Worm (Caenorhabditis elegans) whole organism, late embryonic: ENCODE measurements around the gene F54D12.10.

ENCODE experiments used
- C08G9.2 ChIP-seq: sonication (generic microtip); optimal IDR thresholded peaks from 2 replicates; lab custom pipeline; 2016; ENCODE audit warnings: mild to moderate bottlenecking, missing genetic modification characterization, moderate library complexity, missing compliant biosample characterization
- C38D4.7 ChIP-seq: fragments of 200-800 bp; sonication (Bioruptor generic); optimal IDR thresholded peaks from 2 replicates; lab custom pipeline; 2018; ENCODE audit warnings: mild to moderate bottlenecking, missing genetic modification characterization, moderate library complexity, missing compliant biosample characterization
- F13H6.1 ChIP-seq: sonication (generic microtip); optimal IDR thresholded peaks from 2 replicates; lab custom pipeline; 2016; ENCODE audit warnings: missing genetic modification characterization, missing compliant biosample characterization
- ahr-1 ChIP-seq: sonication (generic microtip); optimal IDR thresholded peaks from 2 replicates; lab custom pipeline; 2016; ENCODE audit warnings: missing genetic modification characterization, missing compliant biosample characterization
- ama-1 ChIP-seq: fragments of 150-350 bp; optimal IDR thresholded peaks from 2 replicates; lab custom pipeline; 2014
- ceh-14 ChIP-seq: sonication (generic microtip); optimal IDR thresholded peaks from 2 replicates; lab custom pipeline; 2016; ENCODE audit warnings: missing genotype, missing genetic modification characterization, missing compliant biosample characterization
- ceh-22 ChIP-seq: sonication (generic microtip); optimal IDR thresholded peaks from 2 replicates; lab custom pipeline; 2017; ENCODE audit warnings: missing biosample characterization, missing genetic modification characterization
- ceh-34 ChIP-seq: sonication (generic microtip); optimal IDR thresholded peaks from 2 replicates; lab custom pipeline; 2016; ENCODE audit warnings: mild to moderate bottlenecking, missing genetic modification characterization, missing compliant biosample characterization
- ceh-45 ChIP-seq: fragments of 200-800 bp; sonication (Bioruptor generic); IDR thresholded peaks from 2 replicates; pipeline ENCODE4 v1.3.6; 2022; ENCODE audit warnings: missing genetic modification reagents, missing genetic modification characterization, missing compliant biosample characterization
- ceh-9 ChIP-seq: sonication (generic microtip); optimal IDR thresholded peaks from 2 replicates; lab custom pipeline; 2016; ENCODE audit warnings: mild to moderate bottlenecking, missing genetic modification characterization, inconsistent platforms, missing compliant biosample characterization
- che-1 ChIP-seq: sonication (generic microtip); optimal IDR thresholded peaks from 2 replicates; lab custom pipeline; 2016; ENCODE audit warnings: mild to moderate bottlenecking, missing genetic modification characterization, missing compliant biosample characterization
- dve-1 ChIP-seq: sonication (generic microtip); optimal IDR thresholded peaks from 2 replicates; lab custom pipeline; 2017; ENCODE audit warnings: antibody characterized with exemption, mild to moderate bottlenecking, missing genetic modification characterization, missing compliant biosample characterization
- elt-4 ChIP-seq: sonication (generic microtip); optimal IDR thresholded peaks from 2 replicates; lab custom pipeline; 2016; ENCODE audit warnings: missing genetic modification characterization, missing compliant biosample characterization
- ets-4 ChIP-seq: sonication (generic microtip); optimal IDR thresholded peaks from 2 replicates; lab custom pipeline; 2016; ENCODE audit warnings: missing genetic modification characterization, missing compliant biosample characterization
- eyg-1 ChIP-seq: sonication (generic microtip); optimal IDR thresholded peaks from 2 replicates; lab custom pipeline; 2016; ENCODE audit warnings: missing genotype, missing genetic modification characterization, missing compliant biosample characterization
- fkh-6 ChIP-seq: sonication (generic microtip); optimal IDR thresholded peaks from 2 replicates; lab custom pipeline; 2016; ENCODE audit warnings: missing genetic modification characterization, missing compliant biosample characterization
- gmeb-2 ChIP-seq: sonication (generic microtip); optimal IDR thresholded peaks from 2 replicates; lab custom pipeline; 2016; ENCODE audit warnings: missing genetic modification characterization, inconsistent platforms, missing compliant biosample characterization
- hlh-13 ChIP-seq: fragments of 200-800 bp; sonication (Bioruptor generic); optimal IDR thresholded peaks from 2 replicates; lab custom pipeline; 2018; ENCODE audit warnings: mild to moderate bottlenecking, missing genetic modification characterization, missing compliant biosample characterization
- hlh-15 ChIP-seq: sonication (generic microtip); optimal IDR thresholded peaks from 2 replicates; lab custom pipeline; 2016; ENCODE audit warnings: missing genetic modification characterization, missing compliant biosample characterization
- hlh-6 ChIP-seq: sonication (generic microtip); optimal IDR thresholded peaks from 2 replicates; lab custom pipeline; 2016; ENCODE audit warnings: missing genotype, missing genetic modification characterization, missing compliant biosample characterization
- hlh-8 ChIP-seq: sonication (generic microtip); optimal IDR thresholded peaks from 2 replicates; lab custom pipeline; 2016; ENCODE audit warnings: missing genotype, missing genetic modification characterization, missing compliant biosample characterization
- lim-6 ChIP-seq: sonication (generic microtip); optimal IDR thresholded peaks from 2 replicates; lab custom pipeline; 2016; ENCODE audit warnings: missing genetic modification characterization, missing compliant biosample characterization
- lin-11 ChIP-seq: fragments of 200-800 bp; sonication (Bioruptor generic); optimal IDR thresholded peaks from 2 replicates; lab custom pipeline; 2018; ENCODE audit warnings: mild to moderate bottlenecking, missing genetic modification characterization, missing compliant biosample characterization
- madf-2 ChIP-seq: sonication (generic microtip); optimal IDR thresholded peaks from 2 replicates; lab custom pipeline; 2017; ENCODE audit warnings: missing genetic modification characterization, missing compliant biosample characterization
- nfya-1 ChIP-seq: sonication (generic microtip); optimal IDR thresholded peaks from 2 replicates; lab custom pipeline; 2017; ENCODE audit warnings: missing genetic modification characterization, mild to moderate bottlenecking, missing compliant biosample characterization, antibody characterized with exemption, moderate library complexity
- nhr-11 ChIP-seq: fragments of 150-350 bp; optimal IDR thresholded peaks from 2 replicates; lab custom pipeline; 2014; ENCODE audit warnings: missing biosample characterization, missing genetic modification characterization
- nhr-232 ChIP-seq: sonication (generic microtip); optimal IDR thresholded peaks from 2 replicates; lab custom pipeline; 2016; ENCODE audit warnings: missing genetic modification characterization, missing compliant biosample characterization
- npax-4 ChIP-seq: sonication (generic microtip); optimal IDR thresholded peaks from 2 replicates; lab custom pipeline; 2016; ENCODE audit warnings: missing genetic modification characterization, missing compliant biosample characterization
- pat-9 ChIP-seq: fragments of 200-800 bp; sonication (Bioruptor generic); optimal IDR thresholded peaks from 2 replicates; lab custom pipeline; 2018; ENCODE audit warnings: mild to moderate bottlenecking, missing genetic modification characterization, moderate library complexity, missing compliant biosample characterization
- pax-1 ChIP-seq: fragments of 150-350 bp; optimal IDR thresholded peaks from 2 replicates; lab custom pipeline; 2014; ENCODE audit warnings: missing biosample characterization, missing genetic modification characterization
- pha-2 ChIP-seq: sonication (generic microtip); optimal IDR thresholded peaks from 2 replicates; lab custom pipeline; 2017; ENCODE audit warnings: mild to moderate bottlenecking, missing genetic modification characterization, missing compliant biosample characterization
- pha-4 ChIP-seq: fragments of 150-350 bp; optimal IDR thresholded peaks from 2 replicates; lab custom pipeline; 2018; ENCODE audit warnings: missing biosample characterization, missing genetic modification reagents, missing genetic modification characterization
- pqm-1 ChIP-seq: sonication (generic microtip); optimal IDR thresholded peaks from 2 replicates; lab custom pipeline; 2016; ENCODE audit warnings: missing genetic modification characterization, missing compliant biosample characterization
- pros-1 ChIP-seq: fragments of 150-350 bp; optimal IDR thresholded peaks from 2 replicates; lab custom pipeline; 2014; ENCODE audit warnings: missing biosample characterization, missing genetic modification reagents, missing genetic modification characterization
- sox-4 ChIP-seq: sonication (generic microtip); optimal IDR thresholded peaks from 2 replicates; lab custom pipeline; 2017; ENCODE audit warnings: mild to moderate bottlenecking, missing genetic modification characterization, inconsistent platforms, missing compliant biosample characterization
- unc-3 ChIP-seq, 2 experiments: fragments of 200-800 bp in 1 of 2; sonication (Bioruptor generic) in 1 of 2; sonication (generic microtip) in 1 of 2; conservative IDR thresholded peaks in 1 of 2; optimal IDR thresholded peaks in 1 of 2; 2 replicates each; pipeline versions ENCODE4 v1.3.6 to Lab custom; 2016 to 2022; ENCODE audit warnings: missing compliant biosample characterization in 2 of 2, missing genetic modification characterization in 2 of 2, missing genetic modification reagents in 1 of 2
- unc-42 ChIP-seq: sonication (generic microtip); optimal IDR thresholded peaks from 2 replicates; lab custom pipeline; 2016; ENCODE audit warnings: missing genotype, missing genetic modification characterization, missing compliant biosample characterization
- ztf-16 ChIP-seq: sonication (generic microtip); optimal IDR thresholded peaks from 2 replicates; lab custom pipeline; 2017; ENCODE audit warnings: missing genetic modification characterization, missing compliant biosample characterization

Gene F54D12.10

DNA sequence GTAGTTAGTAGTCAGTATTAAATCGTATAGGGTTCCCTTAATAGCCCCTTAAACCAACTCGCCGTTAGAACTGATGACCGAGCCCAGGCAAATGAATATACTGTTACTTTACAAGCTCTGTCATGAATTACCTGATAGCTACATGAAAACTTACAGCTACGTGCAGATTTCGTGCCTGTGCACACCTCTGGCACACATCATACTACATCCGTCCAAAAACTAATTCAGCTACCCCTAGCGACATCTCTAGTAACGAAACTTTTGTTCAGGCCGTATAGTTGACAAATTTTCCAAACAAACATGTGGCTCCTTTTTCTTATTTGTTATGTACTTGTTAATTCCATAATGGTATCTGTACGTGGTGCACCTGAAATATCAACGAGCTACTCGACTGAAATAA, 21.9 kb upstream of the F54D12.10 start, which contains the start of gene F54D12.1:
Gene F54D12.1 (plus strand): TSS at position 301 of the 400 bp plus-strand sequence.
- TF ChIP-seq madf-2, result no peak
- TF ChIP-seq ets-4, result no peak
- no peak for TF ChIP-seq hlh-6 (tag; lab: Kevin White, UChicago)
- no peak for TF ChIP-seq nhr-232 (tag; lab: Kevin White, UChicago)
- TF ChIP-seq lin-11 (tag; lab: Kevin White, UChicago), result no peak

DNA sequence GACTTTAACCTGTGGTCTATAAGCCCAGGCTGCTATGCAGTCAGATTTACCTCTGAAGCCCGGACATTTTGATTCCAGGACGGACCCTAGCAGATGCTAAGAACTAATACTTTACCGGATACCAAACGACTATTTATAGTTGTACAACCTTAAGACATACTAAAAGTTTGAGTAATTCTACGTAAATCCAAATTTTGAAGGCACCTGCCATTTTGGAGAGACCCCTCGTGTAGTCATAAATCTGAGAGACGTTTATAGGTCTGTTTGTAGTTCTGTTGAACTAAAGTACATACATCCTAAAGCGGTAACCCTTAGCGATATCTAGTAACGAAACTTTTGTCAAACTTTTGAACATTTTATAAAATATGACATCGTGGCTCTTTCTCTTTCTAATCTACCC, 20.2 kb upstream of the F54D12.10 start, which contains the start of gene F54D12.2:
Gene F54D12.2 (plus strand): TSS at position 301 of the 400 bp plus-strand sequence.
- TF ChIP-seq F13H6.1 (tag; lab: Kevin White, UChicago) (no peak), ama-1 (no peak), gmeb-2 (no peak), C38D4.7 (GFP tag; lab: Kevin White, UChicago) (no peak), pros-1 (tag; lab: Kevin White, UChicago) (no peak), hlh-15 (tag; lab: Kevin White, UChicago) (no peak), ceh-45 (GFP tag; lab: Robert Waterston, UW) (no peak), dve-1 (tag; lab: Kevin White, UChicago) (no peak), sox-4 (no peak), ceh-14 (tag; lab: Kevin White, UChicago) (no peak), ztf-16 (tag; lab: Kevin White, UChicago) (no peak)

DNA sequence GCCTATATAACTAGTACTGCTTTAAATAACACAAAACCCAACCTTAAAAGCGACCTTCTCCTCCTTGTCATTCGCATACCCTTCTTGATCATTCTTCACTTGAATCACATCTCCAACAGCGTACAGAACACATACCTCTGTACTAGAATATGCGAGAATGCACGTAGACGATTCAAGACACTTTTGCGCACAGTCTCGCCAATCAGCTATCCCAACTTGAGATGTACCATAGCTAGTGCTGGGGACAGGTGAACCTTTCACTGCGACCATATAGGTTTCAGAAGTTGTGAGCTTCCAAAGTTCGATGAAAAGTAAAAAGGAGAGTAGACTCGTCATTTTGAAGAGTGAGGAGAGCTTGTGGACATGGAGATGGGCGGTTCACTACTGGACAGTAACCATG, 19.5 kb upstream of the F54D12.10 start, which contains the start of gene F54D12.8:
Gene F54D12.8 (minus strand): TSS at position 336 of the 400 bp plus-strand sequence.
- TF ChIP-seq pax-1 (tag; lab: Kevin White, UChicago), result no peak
- no peak for TF ChIP-seq dve-1 (tag; lab: Kevin White, UChicago)
- no peak for TF ChIP-seq unc-3 (GFP tag; conservative IDR thresholded peaks at IDR 0.05; lab: Robert Waterston, UW)
- TF ChIP-seq unc-3 (tag; optimal IDR thresholded peaks at IDR 0.05; lab: Kevin White, UChicago), result no peak
- no peak for TF ChIP-seq ceh-22 (tag; lab: Kevin White, UChicago)
- no peak for TF ChIP-seq pqm-1 (tag; lab: Kevin White, UChicago)
- TF ChIP-seq ceh-14 (tag; lab: Kevin White, UChicago), result no peak
- TF ChIP-seq npax-4 (tag; lab: Kevin White, UChicago), result no peak
- TF ChIP-seq hlh-13 (GFP tag; lab: Kevin White, UChicago), result no peak
- no peak for TF ChIP-seq ceh-34 (tag; lab: Kevin White, UChicago)
- TF ChIP-seq ets-4, result no peak
- TF ChIP-seq hlh-6 (tag; lab: Kevin White, UChicago), result no peak
- no peak for TF ChIP-seq elt-4 (tag; lab: Kevin White, UChicago)
- no peak for TF ChIP-seq C38D4.7 (GFP tag; lab: Kevin White, UChicago)
- TF ChIP-seq eyg-1, result no peak
- no peak for TF ChIP-seq C08G9.2 (tag; lab: Kevin White, UChicago)

DNA sequence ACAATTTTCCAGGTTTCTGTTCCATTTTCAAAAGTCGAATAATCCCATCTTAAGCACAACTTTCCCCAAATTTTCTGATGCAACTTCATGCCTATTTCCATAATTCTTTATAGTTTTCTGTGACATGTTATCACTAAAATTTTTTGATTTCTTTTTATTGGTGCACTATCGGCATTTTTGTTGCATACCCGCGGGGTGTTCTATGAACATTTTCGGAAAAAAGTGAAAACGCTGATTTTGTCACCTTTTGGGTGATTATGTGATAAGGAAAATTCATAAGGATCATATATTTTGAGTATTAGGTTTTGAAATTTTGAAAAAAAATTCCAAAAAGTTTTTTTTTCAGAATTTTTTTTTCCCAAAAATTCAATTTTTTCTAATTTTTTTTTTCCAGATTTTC, 8.3 kb upstream of the F54D12.10 start, which contains the start of gene aat-7:
Gene aat-7 (plus strand): TSS at position 393 of the 400 bp plus-strand sequence.
- no peak for TF ChIP-seq fkh-6 (tag; lab: Kevin White, UChicago)
- TF ChIP-seq madf-2, result no peak
- TF ChIP-seq lim-6, result no peak
- no peak for TF ChIP-seq gmeb-2
- TF ChIP-seq pha-2 (tag; lab: Kevin White, UChicago), result no peak
- TF ChIP-seq nhr-11, result no peak
- no peak for TF ChIP-seq ceh-34 (tag; lab: Kevin White, UChicago)
- no peak for TF ChIP-seq eyg-1
- no peak for TF ChIP-seq ztf-16 (tag; lab: Kevin White, UChicago)
- no peak for TF ChIP-seq nfya-1 (tag; lab: Kevin White, UChicago)
- no peak for TF ChIP-seq pat-9 (tag; lab: Kevin White, UChicago)
- no peak for TF ChIP-seq unc-42 (tag; lab: Kevin White, UChicago)
- no peak for TF ChIP-seq ceh-9 (tag; lab: Kevin White, UChicago)
- TF ChIP-seq lin-11 (tag; lab: Kevin White, UChicago), result no peak
- TF ChIP-seq hlh-8 (tag; lab: Kevin White, UChicago), result no peak
- TF ChIP-seq pha-4 (tag; lab: Kevin White, UChicago), result no peak
- no peak for TF ChIP-seq ets-4
- no peak for TF ChIP-seq ahr-1 (tag; lab: Kevin White, UChicago)
- TF ChIP-seq che-1, result no peak
